Fruit fly (Drosophila melanogaster) whole organism, embryonic: Measurements from ENCODE around the gene GAPsec.

Experiments used
- Blimp-1 ChIP-seq: fragments of 200-800 bp; sonication (Bioruptor generic); optimal IDR thresholded peaks from 3 replicates; lab custom pipeline; 2018; ENCODE audit warnings: missing biosample characterization, missing genetic modification characterization, mild to moderate bottlenecking, moderate library complexity, missing genetic modification reagents
- CG10321 ChIP-seq: fragments of 200-800 bp; sonication (Bioruptor generic); IDR thresholded peaks from 2 replicates; pipeline ENCODE4 v1.3.6; 2022; ENCODE audit warnings: missing biosample characterization, missing genetic modification characterization
- CG12236 ChIP-seq: fragments of 200-800 bp; sonication (Bioruptor generic); optimal IDR thresholded peaks from 2 replicates; lab custom pipeline; 2016; ENCODE audit warnings: missing biosample characterization, missing genetic modification characterization
- CG13296 ChIP-seq: fragments of 200-800 bp; sonication (Bioruptor generic); optimal IDR thresholded peaks from 3 replicates; lab custom pipeline; 2018; ENCODE audit warnings: missing biosample characterization, mild to moderate bottlenecking, missing genetic modification characterization
- CG13424 ChIP-seq: fragments of 200-800 bp; sonication (Bioruptor generic); optimal IDR thresholded peaks from 2 replicates; lab custom pipeline; 2019; ENCODE audit warnings: missing biosample characterization, mild to moderate bottlenecking, missing genetic modification characterization, moderate library complexity
- CG14667 ChIP-seq: fragments of 200-800 bp; sonication (Bioruptor generic); IDR thresholded peaks from 2 replicates; pipeline ENCODE4 v1.3.6; 2022; ENCODE audit warnings: missing biosample characterization, missing genetic modification characterization
- CG15514 ChIP-seq: fragments of 200-800 bp; sonication (Bioruptor generic); optimal IDR thresholded peaks from 3 replicates; lab custom pipeline; 2017; ENCODE audit warnings: missing biosample characterization, missing genetic modification characterization, mild to moderate bottlenecking, moderate library complexity, missing genetic modification reagents
- CG17385 ChIP-seq: fragments of 200-800 bp; sonication (Bioruptor generic); optimal IDR thresholded peaks from 3 replicates; lab custom pipeline; 2018; ENCODE audit warnings: missing biosample characterization, mild to moderate bottlenecking, missing genetic modification characterization
- CG17568 ChIP-seq: fragments of 200-800 bp; sonication (Bioruptor generic); optimal IDR thresholded peaks from 2 replicates; lab custom pipeline; 2018; ENCODE audit warnings: missing biosample characterization, mild to moderate bottlenecking, missing genetic modification characterization, moderate library complexity
- CG17612 ChIP-seq: fragments of 200-800 bp; sonication (Bioruptor generic); IDR thresholded peaks from 2 replicates; pipeline ENCODE4 v1.3.6; 2022; ENCODE audit warnings: missing biosample characterization, missing genetic modification characterization
- CG1792 ChIP-seq: fragments of 200-800 bp; sonication (Bioruptor generic); optimal IDR thresholded peaks from 2 replicates; lab custom pipeline; 2016; ENCODE audit warnings: missing biosample characterization, missing genetic modification characterization
- CG31388 ChIP-seq: fragments of 200-800 bp; sonication (Bioruptor generic); optimal IDR thresholded peaks from 2 replicates; lab custom pipeline; 2016; ENCODE audit warnings: missing biosample characterization, missing genetic modification characterization
- CG32772 ChIP-seq: fragments of 200-800 bp; sonication (Bioruptor generic); IDR thresholded peaks from 2 replicates; pipeline ENCODE4 v1.3.6; 2022; ENCODE audit warnings: missing biosample characterization, missing genetic modification characterization
- CG4730 ChIP-seq: fragments of 200-800 bp; sonication (Bioruptor generic); IDR thresholded peaks from 2 replicates; pipeline ENCODE4 v1.3.6; 2022; ENCODE audit warnings: missing biosample characterization, missing genetic modification characterization
- CG6654 ChIP-seq: fragments of 200-800 bp; sonication (Bioruptor generic); optimal IDR thresholded peaks from 2 replicates; lab custom pipeline; 2017; ENCODE audit warnings: missing biosample characterization, mild to moderate bottlenecking, missing genetic modification characterization
- CG6765 ChIP-seq: fragments of 200-800 bp; sonication (Bioruptor generic); optimal IDR thresholded peaks from 3 replicates; lab custom pipeline; 2017; ENCODE audit warnings: missing biosample characterization, mild to moderate bottlenecking, missing genetic modification characterization
- CG7839 ChIP-seq: fragments of 200-800 bp; sonication (Bioruptor generic); optimal IDR thresholded peaks from 3 replicates; lab custom pipeline; 2018; ENCODE audit warnings: missing biosample characterization, mild to moderate bottlenecking, missing genetic modification characterization, moderate library complexity
- CG8478 ChIP-seq: fragments of >200 bp; optimal IDR thresholded peaks from 2 replicates; lab custom pipeline; 2018
- CG8765 ChIP-seq: fragments of 200-800 bp; sonication (Bioruptor generic); IDR thresholded peaks from 2 replicates; pipeline ENCODE4 v1.3.6; 2022; ENCODE audit warnings: missing biosample characterization, missing genetic modification characterization
- CG9215 ChIP-seq: fragments of 200-800 bp; sonication (Bioruptor generic); IDR thresholded peaks from 2 replicates; pipeline ENCODE4 v1.3.6; 2022; ENCODE audit warnings: missing biosample characterization, missing genetic modification characterization
- D ChIP-seq, 2 experiments: fragments of 200-800 bp in 1 of 2; fragments of >200 bp in 1 of 2; sonication (Bioruptor generic) in 1 of 2; optimal IDR thresholded peaks; 2 replicates in 1 of 2; 3 replicates in 1 of 2; lab custom pipeline; 2017; ENCODE audit warnings: mild to moderate bottlenecking in 1 of 2, missing biosample characterization in 1 of 2, missing genetic modification characterization in 1 of 2, missing genetic modification reagents in 1 of 2
- D19A ChIP-seq: fragments of 200-800 bp; optimal IDR thresholded peaks from 3 replicates; lab custom pipeline; 2019; ENCODE audit warnings: missing biosample characterization, mild to moderate bottlenecking, missing genetic modification characterization, moderate library complexity
- ERR ChIP-seq: fragments of 200-800 bp; sonication (Bioruptor generic); optimal IDR thresholded peaks from 2 replicates; lab custom pipeline; 2016; ENCODE audit warnings: missing biosample characterization, missing genetic modification characterization
- HHEX ChIP-seq: fragments of 200-800 bp; sonication (Bioruptor generic); optimal IDR thresholded peaks from 3 replicates; lab custom pipeline; 2017; ENCODE audit warnings: missing biosample characterization, mild to moderate bottlenecking, missing genetic modification characterization, missing genetic modification reagents
- HLH3B ChIP-seq: fragments of 200-800 bp; sonication (Bioruptor generic); IDR thresholded peaks from 2 replicates; pipeline ENCODE4 v1.3.6; 2022; ENCODE audit warnings: missing biosample characterization, missing genetic modification characterization
- HLHmδ ChIP-seq: fragments of 200-800 bp; sonication (Bioruptor generic); optimal IDR thresholded peaks from 2 replicates; lab custom pipeline; 2018; ENCODE audit warnings: missing biosample characterization, mild to moderate bottlenecking, missing genetic modification characterization, moderate library complexity
- HmgZ ChIP-seq: fragments of 200-800 bp; sonication (Bioruptor generic); optimal IDR thresholded peaks from 2 replicates; lab custom pipeline; 2018; ENCODE audit warnings: missing biosample characterization, mild to moderate bottlenecking, missing genetic modification characterization
- Rfx ChIP-seq: fragments of 200-800 bp; sonication (Bioruptor generic); IDR thresholded peaks from 2 replicates; pipeline ENCODE4 v1.3.6; 2022; ENCODE audit warnings: missing biosample characterization, missing genetic modification characterization
- Six4 ChIP-seq: fragments of 200-800 bp; sonication (Bioruptor generic); optimal IDR thresholded peaks from 2 replicates; lab custom pipeline; 2016; ENCODE audit warnings: missing biosample characterization, missing genetic modification characterization
- Spps ChIP-seq: fragments of 200-800 bp; sonication (Bioruptor generic); optimal IDR thresholded peaks from 2 replicates; lab custom pipeline; 2018; ENCODE audit warnings: missing biosample characterization, mild to moderate bottlenecking, missing genetic modification characterization
- Sry-δ ChIP-seq: fragments of 200-800 bp; sonication (Bioruptor generic); optimal IDR thresholded peaks from 2 replicates; lab custom pipeline; 2016; ENCODE audit warnings: missing biosample characterization, missing genetic modification characterization
- Taf1 ChIP-seq: fragments of 200-800 bp; sonication (Bioruptor generic); IDR thresholded peaks from 2 replicates; pipeline ENCODE4 v1.3.6; 2022; ENCODE audit warnings: missing biosample characterization, missing genetic modification characterization
- Xbp1 ChIP-seq: fragments of 200-800 bp; sonication (Bioruptor generic); optimal IDR thresholded peaks from 3 replicates; lab custom pipeline; 2016; ENCODE audit warnings: missing biosample characterization, mild to moderate bottlenecking, missing genetic modification characterization
- amos ChIP-seq: fragments of 200-800 bp; sonication (Bioruptor generic); IDR thresholded peaks from 2 replicates; pipeline ENCODE4 v1.3.6; 2022; ENCODE audit warnings: missing biosample characterization, missing genetic modification characterization; ENCODE audit not compliant: partially characterized antibody
- ap ChIP-seq: fragments of 200-800 bp; sonication (Bioruptor generic); IDR thresholded peaks from 2 replicates; pipeline ENCODE4 v1.3.6; 2022; ENCODE audit warnings: missing biosample characterization, missing genetic modification characterization
- crol ChIP-seq: fragments of 200-800 bp; sonication (Bioruptor generic); IDR thresholded peaks from 2 replicates; pipeline ENCODE4 v1.3.6; 2022; ENCODE audit warnings: missing biosample characterization, missing genetic modification characterization
- crp ChIP-seq, 2 experiments: fragments of 200-800 bp; sonication (Bioruptor generic); optimal IDR thresholded peaks; 2 replicates in 1 of 2; 3 replicates in 1 of 2; lab custom pipeline; 2017; ENCODE audit warnings: missing biosample characterization in 2 of 2, missing genetic modification characterization in 2 of 2, mild to moderate bottlenecking in 1 of 2, moderate library complexity in 1 of 2
- gro ChIP-seq: fragments of 200-800 bp; sonication (Bioruptor generic); optimal IDR thresholded peaks from 2 replicates; lab custom pipeline; 2016; ENCODE audit warnings: missing biosample characterization, missing genetic modification characterization
- h ChIP-seq: fragments of >200 bp; optimal IDR thresholded peaks from 2 replicates; lab custom pipeline; 2017
- jigr1 ChIP-seq: fragments of 200-800 bp; sonication (Bioruptor generic); IDR thresholded peaks from 3 replicates; pipeline ENCODE4 v1.3.6; 2022; ENCODE audit warnings: missing biosample characterization, missing genetic modification characterization
- lov ChIP-seq, 2 experiments: fragments of 200-800 bp in 1 of 2; fragments of >200 bp in 1 of 2; sonication (Bioruptor generic) in 1 of 2; IDR thresholded peaks in 1 of 2; optimal IDR thresholded peaks in 1 of 2; 2 replicates in 1 of 2; 3 replicates in 1 of 2; pipeline versions ENCODE4 v1.3.6 to Lab custom; 2017 to 2022; ENCODE audit warnings: missing biosample characterization in 1 of 2, missing genetic modification characterization in 1 of 2
- mam ChIP-seq: fragments of 200-800 bp; sonication (Bioruptor generic); optimal IDR thresholded peaks from 3 replicates; lab custom pipeline; 2016; ENCODE audit warnings: missing biosample characterization, missing genetic modification characterization
- mld ChIP-seq: fragments of 200-800 bp; sonication (Bioruptor generic); IDR thresholded peaks from 3 replicates; pipeline ENCODE4 v1.3.6; 2022; ENCODE audit warnings: missing biosample characterization, missing genetic modification characterization; ENCODE audit not compliant: partially characterized antibody
- nmo ChIP-seq: fragments of 200-800 bp; sonication (Bioruptor generic); optimal IDR thresholded peaks from 2 replicates; lab custom pipeline; 2018; ENCODE audit warnings: missing biosample characterization, mild to moderate bottlenecking, missing genetic modification characterization, moderate library complexity
- p53 ChIP-seq: fragments of 200-800 bp; sonication (Bioruptor generic); optimal IDR thresholded peaks from 2 replicates; lab custom pipeline; 2016; ENCODE audit warnings: missing biosample characterization, missing genetic modification characterization
- pb ChIP-seq: fragments of 200-800 bp; sonication (Bioruptor generic); optimal IDR thresholded peaks from 3 replicates; lab custom pipeline; 2016; ENCODE audit warnings: missing biosample characterization, missing genetic modification characterization
- trem ChIP-seq: fragments of 200-800 bp; optimal IDR thresholded peaks from 3 replicates; lab custom pipeline; 2019; ENCODE audit warnings: missing biosample characterization, mild to moderate bottlenecking, missing genetic modification characterization, moderate library complexity
- wdn ChIP-seq: fragments of 200-800 bp; sonication (Bioruptor generic); IDR thresholded peaks from 2 replicates; pipeline ENCODE4 v1.3.6; 2022; ENCODE audit warnings: missing biosample characterization, missing genetic modification characterization

Gene GAPsec

DNA sequence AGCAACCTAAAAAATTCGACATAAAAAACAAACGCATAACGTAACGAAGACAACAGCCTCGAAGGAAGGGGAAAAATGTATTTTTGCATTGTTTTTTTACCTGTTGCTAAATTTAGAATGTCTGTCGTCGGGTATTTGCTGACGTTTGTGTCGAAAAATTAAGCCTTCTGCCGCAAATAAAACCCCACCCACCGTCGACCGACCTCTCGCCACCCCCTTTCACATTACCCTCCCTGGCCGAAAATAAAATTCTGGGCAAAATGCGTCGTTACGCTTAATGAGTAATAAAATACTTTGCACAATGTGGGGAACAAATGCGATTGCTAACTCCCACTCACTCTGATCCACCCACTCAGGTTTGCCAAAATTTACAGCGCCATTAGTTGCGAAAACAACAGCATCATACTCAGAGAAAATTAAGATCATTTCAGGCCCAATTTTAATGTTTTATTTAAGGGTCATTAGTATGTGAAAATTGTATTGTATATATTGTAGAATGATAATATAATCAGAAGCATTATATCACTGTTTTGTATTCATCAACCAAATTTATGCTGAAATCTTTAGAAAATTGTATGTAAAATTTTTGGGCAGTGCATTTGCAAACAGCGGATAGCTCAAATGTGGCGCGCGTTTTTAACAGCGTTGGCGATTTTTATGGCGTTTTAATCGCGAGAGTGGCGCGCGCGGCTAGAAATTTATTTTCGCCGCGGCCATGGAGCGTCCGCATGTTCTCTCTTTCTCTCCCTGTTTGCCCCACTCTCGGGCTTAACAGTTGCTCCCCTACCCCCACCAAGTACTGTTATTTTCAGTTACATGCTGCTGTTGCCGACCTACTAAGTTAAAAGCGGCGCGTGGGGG lies 48.7 kb upstream of the GAPsec start (continued):
- TF ChIP-seq Six4 (no peak), p53 (GFP tag; lab: Kevin White, UChicago) (no peak), Spps (tag; lab: Kevin White, UChicago) (no peak), HmgZ (tag; lab: Kevin White, UChicago) (peak; percentile 31), D19A (tag; lab: Kevin White, UChicago) (no peak), CG17612 (GFP tag; lab: Robert Waterston, UW) (0 out of 2 replicates have a peak, but pooled peaks have one; percentile 35), CG31388 (GFP tag; lab: Kevin White, UChicago) (no peak), nmo (peak; percentile 38), CG1792 (GFP tag; lab: Kevin White, UChicago) (no peak), trem (tag; lab: Kevin White, UChicago) (no peak), crol (GFP tag; lab: Robert Waterston, UW) (peak; percentile 95), CG8478 (lab: Kevin White, UChicago) (no peak), Rfx (GFP tag; lab: Robert Waterston, UW) (peak; percentile 64), ERR (GFP tag; lab: Kevin White, UChicago) (no peak), jigr1 (GFP tag; lab: Robert Waterston, UW) (no peak), CG14667 (GFP tag; lab: Robert Waterston, UW) (0 out of 2 replicates have a peak, but pooled peaks have one; percentile 25), CG8765 (GFP tag; lab: Robert Waterston, UW) (no peak), CG13296 (GFP tag; lab: Kevin White, UChicago) (peak; percentile 12), Blimp-1 (GFP tag; lab: Kevin White, UChicago) (no peak), CG4730 (GFP tag; lab: Robert Waterston, UW) (no peak), mld (GFP tag; lab: Robert Waterston, UW) (no peak), CG6765 (GFP tag; lab: Kevin White, UChicago) (no peak), CG10321 (GFP tag; lab: Robert Waterston, UW) (no peak), pb (GFP tag; lab: Kevin White, UChicago) (no peak), wdn (GFP tag; lab: Robert Waterston, UW) (peak; percentile 42; the same call in 1 of the 2 replicates), CG12236 (no peak), amos (GFP tag; lab: Robert Waterston, UW) (no peak), gro (GFP tag; lab: Kevin White, UChicago) (peak; percentile 42), HLHmδ (GFP tag; lab: Kevin White, UChicago) (no peak), Xbp1 (GFP tag; lab: Kevin White, UChicago) (peak; percentile 19), CG15514 (GFP tag; lab: Kevin White, UChicago) (peak; percentile 32), CG9215 (peak; percentile 31; the same call in 1 of the 2 replicates), CG6654 (GFP tag; lab: Kevin White, UChicago) (no peak), ap (GFP tag; lab: Robert Waterston, UW) (no peak), h (lab: Kevin White, UChicago) (no peak), crp (GFP tag; optimal IDR thresholded peaks at IDR 0.05; lab: Kevin White, UChicago) (no peak), HHEX (peak; percentile 39), Sry-δ (GFP tag; lab: Kevin White, UChicago) (no peak), lov (optimal IDR thresholded peaks at IDR 0.05; lab: Kevin White, UChicago) (no peak), lov (GFP tag; IDR thresholded peaks at IDR 0.05; lab: Robert Waterston, UW) (no peak), mam (GFP tag; lab: Kevin White, UChicago) (no peak), HLH3B (GFP tag; lab: Robert Waterston, UW) (peak; percentile 23; the same call in 1 of the 2 replicates), CG13424 (tag; lab: Kevin White, UChicago) (peak; percentile 41), CG32772 (GFP tag; lab: Robert Waterston, UW) (no peak), CG7839 (tag; lab: Kevin White, UChicago) (peak; percentile 63), D (optimal IDR thresholded peaks at IDR 0.05; lab: Kevin White, UChicago) (no peak), D (GFP tag; optimal IDR thresholded peaks at IDR 0.05; lab: Kevin White, UChicago) (no peak), Taf1 (0 out of 2 replicates have a peak, but pooled peaks have one; percentile 8), CG17568 (GFP tag; lab: Kevin White, UChicago) (peak; percentile 13), CG17385 (peak; percentile 19)
